Worm (Caenorhabditis elegans) whole organism, L4/young adult: ENCODE measurements around the gene Y55B1AR.2.

Experiments used
- W03F9.2 ChIP-seq: fragments of 150-350 bp; optimal IDR thresholded peaks from 2 replicates; lab custom pipeline; 2014; ENCODE audit warnings: missing biosample characterization, missing genetic modification characterization
- dao-5 ChIP-seq: sonication (generic microtip); optimal IDR thresholded peaks from 2 replicates; lab custom pipeline; 2016; ENCODE audit warnings: missing genotype, missing genetic modification characterization, moderate library complexity, missing compliant biosample characterization
- him-1 ChIP-seq: sonication (generic microtip); optimal IDR thresholded peaks from 2 replicates; lab custom pipeline; 2016; ENCODE audit warnings: missing genotype, missing genetic modification reagents, missing genetic modification characterization, missing compliant biosample characterization

The Y55B1AR.2 gene

ce11 chrIII:564786-565185 lies 33.8 kb downstream of the Y55B1AR.2 start:
- TF ChIP-seq W03F9.2 (tag; lab: Kevin White, UChicago) (no peak), dao-5 (tag; lab: Kevin White, UChicago) (no peak), him-1 (tag; lab: Kevin White, UChicago) (no peak)

- TF ChIP-seq dao-5 (tag; lab: Kevin White, UChicago): no peak
- no peak for TF ChIP-seq him-1 (tag; lab: Kevin White, UChicago)
- no peak for TF ChIP-seq W03F9.2 (tag; lab: Kevin White, UChicago)
Observed at ce11 chrIII:563755-564154, 34.8 kb downstream of the Y55B1AR.2 start.

ce11 chrIII:558832-559231 lies 39.8 kb downstream of the Y55B1AR.2 start:
- TF ChIP-seq him-1 (tag; lab: Kevin White, UChicago): no peak
- TF ChIP-seq W03F9.2 (tag; lab: Kevin White, UChicago): no peak
- TF ChIP-seq dao-5 (tag; lab: Kevin White, UChicago): no peak

ce11 chrIII:558083-558482 lies 40.5 kb downstream of the Y55B1AR.2 start:
- no peak for TF ChIP-seq him-1 (tag; lab: Kevin White, UChicago)
- TF ChIP-seq dao-5 (tag; lab: Kevin White, UChicago): no peak
- TF ChIP-seq W03F9.2 (tag; lab: Kevin White, UChicago): no peak

- no peak for TF ChIP-seq dao-5 (tag; lab: Kevin White, UChicago)
- TF ChIP-seq him-1 (tag; lab: Kevin White, UChicago): no peak
- TF ChIP-seq W03F9.2 (tag; lab: Kevin White, UChicago): no peak
Observed at ce11 chrIII:555650-556049, 42.9 kb downstream of the Y55B1AR.2 start, which contains the start of gene B0353.1. B0353.1 (plus strand) TSS chrIII:555950.

ce11 chrIII:549231-549630 lies 49.4 kb downstream of the Y55B1AR.2 start:
- no peak for TF ChIP-seq W03F9.2 (tag; lab: Kevin White, UChicago)
- TF ChIP-seq him-1 (tag; lab: Kevin White, UChicago): no peak
- no peak for TF ChIP-seq dao-5 (tag; lab: Kevin White, UChicago)

- TF ChIP-seq dao-5 (tag; lab: Kevin White, UChicago): no peak
- no peak for TF ChIP-seq him-1 (tag; lab: Kevin White, UChicago)
- no peak for TF ChIP-seq W03F9.2 (tag; lab: Kevin White, UChicago)
Observed at ce11 chrIII:547709-548108, 50.9 kb downstream of the Y55B1AR.2 start.

ce11 chrIII:541766-542165 lies 56.8 kb downstream of the Y55B1AR.2 start, which contains the start of gene T22F7.1:
T22F7.1 (plus strand) TSS chrIII:542066.
- no peak for TF ChIP-seq him-1 (tag; lab: Kevin White, UChicago)
- TF ChIP-seq W03F9.2 (tag; lab: Kevin White, UChicago): no peak
- TF ChIP-seq dao-5 (tag; lab: Kevin White, UChicago): no peak
